Fruit fly (Drosophila melanogaster): Measurements from ENCODE around the gene CG31231.

Gene CG31231

DNA sequence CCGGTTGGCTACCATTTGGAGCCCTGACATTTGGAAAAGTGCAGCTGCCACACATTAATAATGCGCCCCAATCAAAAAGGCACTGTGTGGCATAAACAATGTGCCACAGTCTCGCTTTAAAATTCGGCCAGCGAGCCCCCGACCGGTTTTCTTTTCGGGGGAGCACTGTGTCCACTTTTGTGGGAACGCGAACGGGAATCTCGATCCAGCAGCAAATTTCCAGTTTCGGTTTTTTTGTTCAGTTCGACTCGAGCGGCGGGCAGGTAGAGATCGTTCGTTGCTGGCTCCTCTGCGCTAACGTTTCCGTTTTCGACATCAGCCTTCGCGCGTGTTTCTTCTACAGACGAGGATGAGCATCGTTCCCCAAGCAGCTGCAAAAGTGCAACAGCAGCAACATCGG lies 4.0 kb downstream of the CG31231 start, which contains the start of gene CG7702:
Gene CG7702 (plus strand): TSS at position 239 of the 400 bp plus-strand sequence.
- no peak for TF ChIP-seq rgr (GFP tag; optimal IDR thresholded peaks at IDR 0.05)
- no peak for TF ChIP-seq sv (GFP tag; optimal IDR thresholded peaks at IDR 0.05)
- no peak for TF ChIP-seq woc (GFP tag; optimal IDR thresholded peaks at IDR 0.05)
- TF ChIP-seq Hnf4 (GFP tag; optimal IDR thresholded peaks at IDR 0.05): no peak
- TF ChIP-seq pan (optimal IDR thresholded peaks at IDR 0.05): no peak
- TF ChIP-seq foxo (GFP tag; optimal IDR thresholded peaks at IDR 0.05): no peak
- TF ChIP-seq Rel (GFP tag; optimal IDR thresholded peaks at IDR 0.05): peak; percentile 22
- peak; percentile 75 for TF ChIP-seq Rel (tag; optimal IDR thresholded peaks at IDR 0.05)
- no peak for TF ChIP-seq Dfd (GFP tag; optimal IDR thresholded peaks at IDR 0.05)
- no peak for TF ChIP-seq psq (GFP tag; optimal IDR thresholded peaks at IDR 0.05)
- TF ChIP-seq br (GFP tag; optimal IDR thresholded peaks at IDR 0.05): peak; percentile 1
- TF ChIP-seq CG32264 (GFP tag; optimal IDR thresholded peaks at IDR 0.05): no peak
- TF ChIP-seq jim (GFP tag; optimal IDR thresholded peaks at IDR 0.05): peak; percentile 86
- TF ChIP-seq OdsH (GFP tag; optimal IDR thresholded peaks at IDR 0.05): no peak
- TF ChIP-seq CrebA (GFP tag; optimal IDR thresholded peaks at IDR 0.05; ENCODE audit: borderline replicate concordance): no peak
- no peak for TF ChIP-seq usp (GFP tag; optimal IDR thresholded peaks at IDR 0.05)
- TF ChIP-seq Dif (GFP tag; optimal IDR thresholded peaks at IDR 0.05; ENCODE audit: partially characterized antibody): peak; percentile 30
- TF ChIP-seq dmrt93B (GFP tag; optimal IDR thresholded peaks at IDR 0.05): no peak
- TF ChIP-seq sage (GFP tag; optimal IDR thresholded peaks at IDR 0.05): no peak
- peak; percentile 75 for TF ChIP-seq Vsx2 (GFP tag; optimal IDR thresholded peaks at IDR 0.05; ENCODE audit: partially characterized antibody)
- no peak for TF ChIP-seq ey (GFP tag; optimal IDR thresholded peaks at IDR 0.05)
- no peak for TF ChIP-seq Myc (optimal IDR thresholded peaks at IDR 0.05)
- TF ChIP-seq Hr83 (GFP tag; optimal IDR thresholded peaks at IDR 0.05; ENCODE audit: poor library complexity, severe bottlenecking): peak; percentile 5
- TF ChIP-seq Jra (GFP tag; optimal IDR thresholded peaks at IDR 0.05): no peak
- TF ChIP-seq Sp1 (GFP tag; optimal IDR thresholded peaks at IDR 0.05): no peak
- TF ChIP-seq Abd-B (GFP tag; optimal IDR thresholded peaks at IDR 0.05): no peak
- TF ChIP-seq GATAd (GFP tag; optimal IDR thresholded peaks at IDR 0.05): no peak
- no peak for TF ChIP-seq h (GFP tag; optimal IDR thresholded peaks at IDR 0.05)
- TF ChIP-seq HLH106 (tag; optimal IDR thresholded peaks at IDR 0.05): no peak
- no peak for TF ChIP-seq CG9705 (GFP tag; optimal IDR thresholded peaks at IDR 0.05)

DNA sequence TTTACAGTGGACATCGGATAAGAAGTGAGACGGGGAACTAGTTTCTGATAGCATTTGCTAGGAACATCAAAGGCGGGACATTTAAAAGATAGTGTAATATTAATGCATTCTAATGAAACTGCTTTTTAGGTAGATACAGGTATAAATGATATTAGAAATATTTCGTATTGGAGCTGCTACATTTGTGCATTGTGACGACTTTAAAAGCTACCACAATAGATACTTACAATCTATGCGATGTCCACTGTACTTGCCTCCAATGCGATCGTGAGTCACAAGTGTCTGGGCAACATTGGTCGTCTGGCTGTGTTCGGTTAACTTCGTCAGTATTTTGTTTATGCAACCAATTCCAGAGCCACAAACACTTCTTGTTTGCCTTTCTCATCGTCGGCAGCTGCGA lies 4.7 kb downstream of the CG31231 start:
- no peak for TF ChIP-seq dmrt93B (GFP tag; optimal IDR thresholded peaks at IDR 0.05)
- peak; percentile 38 for TF ChIP-seq woc (GFP tag; optimal IDR thresholded peaks at IDR 0.05)
- no peak for TF ChIP-seq sage (GFP tag; optimal IDR thresholded peaks at IDR 0.05)
- no peak for TF ChIP-seq Hnf4 (GFP tag; optimal IDR thresholded peaks at IDR 0.05)
- TF ChIP-seq psq (GFP tag; optimal IDR thresholded peaks at IDR 0.05): peak; percentile 31
- TF ChIP-seq usp (GFP tag; optimal IDR thresholded peaks at IDR 0.05): no peak
- TF ChIP-seq Sp1 (GFP tag; optimal IDR thresholded peaks at IDR 0.05): peak; percentile 13
- peak; percentile 69 for TF ChIP-seq h (GFP tag; optimal IDR thresholded peaks at IDR 0.05)
- TF ChIP-seq Dfd (GFP tag; optimal IDR thresholded peaks at IDR 0.05): no peak
- TF ChIP-seq dsf (GFP tag; optimal IDR thresholded peaks at IDR 0.05; ENCODE audit: borderline replicate concordance): no peak
- no peak for TF ChIP-seq Jra (GFP tag; optimal IDR thresholded peaks at IDR 0.05)
- TF ChIP-seq OdsH (GFP tag; optimal IDR thresholded peaks at IDR 0.05): peak; percentile 64
- TF ChIP-seq fru (GFP tag; optimal IDR thresholded peaks at IDR 0.05): peak; percentile 74
- TF ChIP-seq HLH106 (tag; optimal IDR thresholded peaks at IDR 0.05): peak; percentile 61
- no peak for TF ChIP-seq tai (GFP tag; optimal IDR thresholded peaks at IDR 0.05)
- no peak for TF ChIP-seq N (GFP tag; optimal IDR thresholded peaks at IDR 0.05)
- no peak for TF ChIP-seq jim (GFP tag; optimal IDR thresholded peaks at IDR 0.05)
- no peak for TF ChIP-seq Hr78 (GFP tag; optimal IDR thresholded peaks at IDR 0.05)
- TF ChIP-seq brk (GFP tag; optimal IDR thresholded peaks at IDR 0.05): no peak
- TF ChIP-seq foxo (GFP tag; optimal IDR thresholded peaks at IDR 0.05): peak in 1 of 2 experiments; percentile 65
- no peak for TF ChIP-seq Myc (optimal IDR thresholded peaks at IDR 0.05)
- TF ChIP-seq ey (GFP tag; optimal IDR thresholded peaks at IDR 0.05): peak; percentile 75
- no peak for TF ChIP-seq CG9705 (GFP tag; optimal IDR thresholded peaks at IDR 0.05)
- no peak for TF ChIP-seq Hr83 (GFP tag; optimal IDR thresholded peaks at IDR 0.05; ENCODE audit: poor library complexity, severe bottlenecking)
- TF ChIP-seq rgr (GFP tag; optimal IDR thresholded peaks at IDR 0.05): peak; percentile 56
- peak; percentile 51 for TF ChIP-seq br (GFP tag; optimal IDR thresholded peaks at IDR 0.05)
- no peak for TF ChIP-seq Mio (GFP tag; optimal IDR thresholded peaks at IDR 0.05)
- no peak for TF ChIP-seq Vsx2 (GFP tag; optimal IDR thresholded peaks at IDR 0.05; ENCODE audit: partially characterized antibody)

All from whole organism, wandering third instar larva.